ENCODE assay signal across 1 fruit fly cellular context in the genomic region with DNA sequence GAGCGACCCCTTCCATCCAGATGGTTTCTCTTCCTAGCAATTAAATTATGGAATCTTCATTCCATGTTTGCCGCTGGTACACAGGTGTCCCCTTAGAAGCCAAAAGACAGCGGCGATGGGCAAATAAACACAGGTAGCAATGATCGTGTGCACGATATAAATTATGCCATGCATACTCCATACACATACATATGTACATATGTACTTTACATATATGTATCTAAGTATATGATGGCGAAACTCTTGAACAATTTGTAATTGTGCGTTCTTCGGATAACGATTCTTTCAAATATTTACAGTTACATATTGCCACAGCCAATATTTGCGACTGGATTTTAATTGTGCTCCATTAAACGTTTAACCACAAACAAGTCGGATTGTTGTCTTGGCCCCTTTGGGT.
TF ChIP-seq lines count a peak whose summit lies in the region.

No protein-coding gene starts in this region.

TF ChIP-seq in whole organism, embryonic, 481 proteins besides CTCF, POLR2A, EP300 and RAD21 (continued from another document):
- peak; percentile 14 for TF ChIP-seq CG12659 (GFP tag; optimal IDR thresholded peaks at IDR 0.05; lab: Kevin White, UChicago)
- peak; percentile 82 for TF ChIP-seq ATbp (GFP tag; optimal IDR thresholded peaks at IDR 0.05; lab: Kevin White, UChicago)
- peak; percentile 2 for TF ChIP-seq salm (tag; optimal IDR thresholded peaks at IDR 0.05; lab: Kevin White, UChicago)
- TF ChIP-seq Lim3 (GFP tag; IDR thresholded peaks at IDR 0.05; lab: Robert Waterston, UW) = no peak
- peak; percentile 74 for TF ChIP-seq ac (GFP tag; optimal IDR thresholded peaks at IDR 0.05; lab: Kevin White, UChicago)
- peak; percentile 12 for TF ChIP-seq Hmr (GFP tag; optimal IDR thresholded peaks at IDR 0.05; lab: Kevin White, UChicago)
- TF ChIP-seq zen (tag; optimal IDR thresholded peaks at IDR 0.05; lab: Kevin White, UChicago) = peak; percentile 23
- peak; percentile 45 for TF ChIP-seq CG8924 (tag; optimal IDR thresholded peaks at IDR 0.05; lab: Kevin White, UChicago)
- peak; percentile 89 for TF ChIP-seq Ets65A (GFP tag; lab: Kevin White, UChicago)
- peak; percentile 32 for TF ChIP-seq dmrt99B (tag; optimal IDR thresholded peaks at IDR 0.05; lab: Kevin White, UChicago)
- 0 out of 3 replicates have a peak, but pooled peaks have one; percentile 23 for TF ChIP-seq ase (GFP tag; IDR thresholded peaks at IDR 0.05; lab: Robert Waterston, UW)
- TF ChIP-seq grau (tag; optimal IDR thresholded peaks at IDR 0.05; lab: Kevin White, UChicago) = peak; percentile 36
- TF ChIP-seq CG33557 (GFP tag; optimal IDR thresholded peaks at IDR 0.05; lab: Kevin White, UChicago) = peak; percentile 32
- peak; percentile 33 for TF ChIP-seq CG31365 (tag; optimal IDR thresholded peaks at IDR 0.05; lab: Kevin White, UChicago)
- TF ChIP-seq grn (GFP tag; optimal IDR thresholded peaks at IDR 0.05; lab: Kevin White, UChicago) = peak; percentile 22
- TF ChIP-seq CG12219 (GFP tag; optimal IDR thresholded peaks at IDR 0.05; lab: Kevin White, UChicago) = peak; percentile 13
- peak; percentile 33 for TF ChIP-seq Kr (GFP tag; optimal IDR thresholded peaks at IDR 0.05; lab: Kevin White, UChicago)
- TF ChIP-seq stwl (tag; optimal IDR thresholded peaks at IDR 0.05; lab: Kevin White, UChicago) = no peak
- TF ChIP-seq CG30431 (GFP tag; optimal IDR thresholded peaks at IDR 0.05; lab: Kevin White, UChicago) = no peak
- TF ChIP-seq Nf-YB (GFP tag; optimal IDR thresholded peaks at IDR 0.05; lab: Kevin White, UChicago) = peak; percentile 35
- no peak for TF ChIP-seq dan (GFP tag; IDR thresholded peaks at IDR 0.05; lab: Robert Waterston, UW)
- TF ChIP-seq Sox102F (GFP tag; optimal IDR thresholded peaks at IDR 0.05; lab: Kevin White, UChicago) = peak; percentile 62
- no peak for TF ChIP-seq CG12155 (GFP tag; optimal IDR thresholded peaks at IDR 0.05; lab: Kevin White, UChicago)
- peak; percentile 68 for TF ChIP-seq dmrt11E (tag; optimal IDR thresholded peaks at IDR 0.05; lab: Kevin White, UChicago)
- peak; percentile 63; the same call in 2 of the 3 replicates for TF ChIP-seq CG17361 (GFP tag; IDR thresholded peaks at IDR 0.05; lab: Robert Waterston, UW)
- TF ChIP-seq CG11398 (GFP tag; optimal IDR thresholded peaks at IDR 0.05; lab: Kevin White, UChicago) = no peak
- TF ChIP-seq phol (tag; optimal IDR thresholded peaks at IDR 0.05; lab: Kevin White, UChicago) = peak; percentile 7
- TF ChIP-seq CG12942 (GFP tag; optimal IDR thresholded peaks at IDR 0.05; lab: Kevin White, UChicago) = peak; percentile 41
- TF ChIP-seq CG14050 (GFP tag; IDR thresholded peaks at IDR 0.05; lab: Robert Waterston, UW) = no peak
- no peak for TF ChIP-seq bowl (GFP tag; IDR thresholded peaks at IDR 0.05; lab: Robert Waterston, UW)
- no peak for TF ChIP-seq tup (GFP tag; optimal IDR thresholded peaks at IDR 0.05; lab: Kevin White, UChicago)
- TF ChIP-seq sc (optimal IDR thresholded peaks at IDR 0.05; lab: Kevin White, UChicago) = no peak
- peak; percentile 48 for TF ChIP-seq sc (GFP tag; optimal IDR thresholded peaks at IDR 0.05; lab: Kevin White, UChicago)
- TF ChIP-seq PHDP (tag; optimal IDR thresholded peaks at IDR 0.05; lab: Kevin White, UChicago) = peak; percentile 57
- TF ChIP-seq Med (GFP tag; lab: Kevin White, UChicago) = peak; percentile 85
- TF ChIP-seq NfI (GFP tag; optimal IDR thresholded peaks at IDR 0.05; lab: Kevin White, UChicago) = peak; percentile 2
- no peak for TF ChIP-seq MBD-R2 (GFP tag; IDR thresholded peaks at IDR 0.05; lab: Robert Waterston, UW)
- TF ChIP-seq CG3838 (GFP tag; optimal IDR thresholded peaks at IDR 0.05; lab: Kevin White, UChicago) = peak; percentile 21
- TF ChIP-seq gsb-n (tag; optimal IDR thresholded peaks at IDR 0.05; lab: Kevin White, UChicago) = peak; percentile 45
- peak; percentile 38 for TF ChIP-seq CG12769 (tag; optimal IDR thresholded peaks at IDR 0.05; lab: Kevin White, UChicago)
- peak; percentile 13 for TF ChIP-seq tio (GFP tag; optimal IDR thresholded peaks at IDR 0.05; lab: Kevin White, UChicago)
- TF ChIP-seq CG1233 (GFP tag; optimal IDR thresholded peaks at IDR 0.05; lab: Kevin White, UChicago) = peak; percentile 34
- peak; percentile 81 for TF ChIP-seq CG1603 (tag; optimal IDR thresholded peaks at IDR 0.05; lab: Kevin White, UChicago)
- peak; percentile 33 for TF ChIP-seq HHEX (GFP tag; optimal IDR thresholded peaks at IDR 0.05; lab: Kevin White, UChicago)
- peak; percentile 91 for TF ChIP-seq sens (GFP tag; lab: Kevin White, UChicago)
- TF ChIP-seq kni (GFP tag; optimal IDR thresholded peaks at IDR 0.05; lab: Kevin White, UChicago) = peak; percentile 23
- TF ChIP-seq org-1 (GFP tag; optimal IDR thresholded peaks at IDR 0.05; lab: Kevin White, UChicago) = peak; percentile 31
- peak; percentile 63 for TF ChIP-seq CG15696 (tag; optimal IDR thresholded peaks at IDR 0.05; lab: Kevin White, UChicago)
- TF ChIP-seq CG9727 (GFP tag; optimal IDR thresholded peaks at IDR 0.05; lab: Kevin White, UChicago) = peak; percentile 47
- TF ChIP-seq CG1647 (GFP tag; optimal IDR thresholded peaks at IDR 0.05; lab: Kevin White, UChicago) = peak; percentile 12
- peak; percentile 16 for TF ChIP-seq CG1529 (GFP tag; optimal IDR thresholded peaks at IDR 0.05; lab: Kevin White, UChicago)
- TF ChIP-seq CG12236 (GFP tag; optimal IDR thresholded peaks at IDR 0.05; lab: Kevin White, UChicago) = peak; percentile 18
- TF ChIP-seq E2f1 (GFP tag; IDR thresholded peaks at IDR 0.05; lab: Robert Waterston, UW) = no peak
- no peak for TF ChIP-seq CG15073 (GFP tag; optimal IDR thresholded peaks at IDR 0.05; lab: Kevin White, UChicago)
- TF ChIP-seq gem (tag; optimal IDR thresholded peaks at IDR 0.05; lab: Kevin White, UChicago) = peak; percentile 61
- TF ChIP-seq CG2129 (GFP tag; IDR thresholded peaks at IDR 0.05; lab: Robert Waterston, UW; ENCODE audit: partially characterized antibody) = no peak
- TF ChIP-seq CG7271 (tag; optimal IDR thresholded peaks at IDR 0.05; lab: Kevin White, UChicago) = peak; percentile 32
- peak in 1 of 2 experiments; percentile 52 for TF ChIP-seq tll (GFP tag; optimal IDR thresholded peaks at IDR 0.05; lab: Kevin White, UChicago)
- TF ChIP-seq bab2 (GFP tag; optimal IDR thresholded peaks at IDR 0.05; lab: Kevin White, UChicago) = no peak
- TF ChIP-seq corto (GFP tag; optimal IDR thresholded peaks at IDR 0.05; lab: Kevin White, UChicago) = no peak
- TF ChIP-seq Awh (GFP tag; IDR thresholded peaks at IDR 0.05; lab: Robert Waterston, UW) = 0 out of 2 replicates have a peak, but pooled peaks have one; percentile 12
- TF ChIP-seq otp (GFP tag; IDR thresholded peaks at IDR 0.05; lab: Robert Waterston, UW) = peak; percentile 55; the same call in 1 of the 3 replicates
- TF ChIP-seq Hand (GFP tag; optimal IDR thresholded peaks at IDR 0.05; lab: Kevin White, UChicago) = no peak
- TF ChIP-seq Abd-B (GFP tag; optimal IDR thresholded peaks at IDR 0.05; lab: Kevin White, UChicago) = no peak
- TF ChIP-seq CG13894 (tag; optimal IDR thresholded peaks at IDR 0.05; lab: Kevin White, UChicago) = no peak
- peak; percentile 18; the same call in 1 of the 2 replicates for TF ChIP-seq ara (GFP tag; IDR thresholded peaks at IDR 0.05; lab: Robert Waterston, UW)
- TF ChIP-seq Blimp-1 (GFP tag; optimal IDR thresholded peaks at IDR 0.05; lab: Kevin White, UChicago) = peak; percentile 34
- TF ChIP-seq CG4424 (GFP tag; optimal IDR thresholded peaks at IDR 0.05; lab: Kevin White, UChicago) = peak; percentile 19
- peak; percentile 58 for TF ChIP-seq CG6813 (GFP tag; optimal IDR thresholded peaks at IDR 0.05; lab: Kevin White, UChicago)
- no peak for TF ChIP-seq jumu (GFP tag; optimal IDR thresholded peaks at IDR 0.05; lab: Kevin White, UChicago)
- TF ChIP-seq CG18262 (tag; optimal IDR thresholded peaks at IDR 0.05; lab: Kevin White, UChicago) = peak; percentile 44
- TF ChIP-seq CG12104 (GFP tag; optimal IDR thresholded peaks at IDR 0.05; lab: Kevin White, UChicago) = peak; percentile 31
- peak; percentile 27 for TF ChIP-seq CG18619 (GFP tag; optimal IDR thresholded peaks at IDR 0.05; lab: Kevin White, UChicago)
- TF ChIP-seq dpn (GFP tag; optimal IDR thresholded peaks at IDR 0.05; lab: Kevin White, UChicago) = no peak
- TF ChIP-seq CG17385 (GFP tag; optimal IDR thresholded peaks at IDR 0.05; lab: Kevin White, UChicago) = peak; percentile 38
- no peak for TF ChIP-seq trem (tag; optimal IDR thresholded peaks at IDR 0.05; lab: Kevin White, UChicago)
- peak; percentile 10 for TF ChIP-seq CrebB (tag; optimal IDR thresholded peaks at IDR 0.05; lab: Kevin White, UChicago)
- peak; percentile 61 for TF ChIP-seq Asciz (GFP tag; optimal IDR thresholded peaks at IDR 0.05; lab: Kevin White, UChicago)
- TF ChIP-seq Trl (optimal IDR thresholded peaks at IDR 0.05; lab: Kevin White, UChicago) = no peak
- peak; percentile 34 for TF ChIP-seq Trl (GFP tag; optimal IDR thresholded peaks at IDR 0.05; lab: Kevin White, UChicago)
- peak; percentile 40 for TF ChIP-seq unpg (GFP tag; optimal IDR thresholded peaks at IDR 0.05; lab: Kevin White, UChicago)
- no peak for TF ChIP-seq Neu2 (GFP tag; optimal IDR thresholded peaks at IDR 0.05; lab: Kevin White, UChicago; ENCODE audit: borderline replicate concordance)
- no peak for TF ChIP-seq CG5245 (GFP tag; optimal IDR thresholded peaks at IDR 0.05; lab: Kevin White, UChicago)
- TF ChIP-seq gcm (GFP tag; optimal IDR thresholded peaks at IDR 0.05; lab: Kevin White, UChicago) = peak; percentile 41
